Worm (Caenorhabditis elegans) whole organism, midembryonic: ENCODE results near the gene T07F12.4.
A peak's percentile ranks its signal among the peaks of the same experiment; 100 is the strongest.

ENCODE experiments used
- T22C8.4 ChIP-seq: fragments of 200-800 bp; sonication (Bioruptor generic); IDR thresholded peaks from 2 replicates; pipeline ENCODE4 v1.3.6; 2022; ENCODE audit warnings: missing genetic modification characterization, missing compliant biosample characterization
- cog-1 ChIP-seq: sonication (generic microtip); optimal IDR thresholded peaks from 2 replicates; lab custom pipeline; 2016; ENCODE audit warnings: missing genetic modification characterization, missing compliant biosample characterization
- flt-1 ChIP-seq: fragments of 200-800 bp; sonication (Bioruptor generic); IDR thresholded peaks from 2 replicates; pipeline ENCODE4 v1.3.6; 2022; ENCODE audit warnings: missing genetic modification characterization, missing compliant biosample characterization
- klf-2 ChIP-seq: fragments of 200-800 bp; sonication (Bioruptor generic); conservative IDR thresholded peaks from 2 replicates; pipeline ENCODE4 v1.3.6; 2022; ENCODE audit warnings: missing genetic modification reagents, missing genetic modification characterization, missing compliant biosample characterization
- med-1 ChIP-seq: sonication (generic microtip); optimal IDR thresholded peaks from 2 replicates; lab custom pipeline; 2017; ENCODE audit warnings: missing genetic modification characterization, mild to moderate bottlenecking, missing compliant biosample characterization, antibody characterized with exemption, missing genetic modification reagents; ENCODE audit not compliant: insufficient read depth
- ref-1 ChIP-seq: fragments of 200-800 bp; sonication (Bioruptor generic); conservative IDR thresholded peaks from 2 replicates; pipeline ENCODE4 v1.3.6; 2022; ENCODE audit warnings: missing genetic modification reagents, missing genetic modification characterization, missing compliant biosample characterization
- tab-1 ChIP-seq: fragments of 200-800 bp; sonication (Bioruptor generic); IDR thresholded peaks from 2 replicates; pipeline ENCODE4 v1.3.6; 2022; ENCODE audit warnings: missing genetic modification characterization, missing compliant biosample characterization
- ztf-23 ChIP-seq: fragments of 200-800 bp; sonication (Bioruptor generic); IDR thresholded peaks from 2 replicates; pipeline ENCODE4 v1.3.6; 2022; ENCODE audit warnings: missing genetic modification reagents, missing genetic modification characterization, missing compliant biosample characterization

The T07F12.4 gene

ce11 chrX:4859582-4860095, 41.0 kb downstream of the T07F12.4 start, which contains the start of gene add-1:
add-1 (minus strand) TSS chrX:4860045.
- no peak for TF ChIP-seq T22C8.4 (GFP tag; lab: Robert Waterston, UW)

ce11 chrX:4853060-4853459, 47.6 kb downstream of the T07F12.4 start, which contains the start of gene F39C12.1:
F39C12.1 (minus strand) TSS chrX:4853195.
- TF ChIP-seq ztf-23 (GFP tag; lab: Robert Waterston, UW) (no peak), cog-1 (tag; lab: Kevin White, UChicago) (no peak), med-1 (GFP tag; lab: Kevin White, UChicago) (no peak), klf-2 (GFP tag; lab: Robert Waterston, UW) (no peak), tab-1 (no peak), T22C8.4 (GFP tag; lab: Robert Waterston, UW) (no peak), flt-1 (peak; percentile 47; the same call in 1 of the 2 replicates), ref-1 (GFP tag; lab: Robert Waterston, UW) (no peak)
